Fruit fly (Drosophila melanogaster) whole organism, embryonic: ENCODE data around the gene CG14642.

Experiments
- Abd-B ChIP-seq: fragments of 200-800 bp; sonication (Bioruptor generic); optimal IDR thresholded peaks from 2 replicates; lab custom pipeline; 2018; ENCODE audit warnings: missing biosample characterization, mild to moderate bottlenecking, missing genetic modification characterization, moderate library complexity
- Blimp-1 ChIP-seq: fragments of 200-800 bp; sonication (Bioruptor generic); optimal IDR thresholded peaks from 3 replicates; lab custom pipeline; 2018; ENCODE audit warnings: missing biosample characterization, missing genetic modification characterization, mild to moderate bottlenecking, moderate library complexity, missing genetic modification reagents
- Bteb2 ChIP-seq: fragments of 200-800 bp; sonication (Bioruptor generic); optimal IDR thresholded peaks from 2 replicates; lab custom pipeline; 2016; ENCODE audit warnings: missing biosample characterization, missing genetic modification characterization
- CG10209 ChIP-seq: fragments of 200-800 bp; sonication (Bioruptor generic); optimal IDR thresholded peaks from 3 replicates; lab custom pipeline; 2017; ENCODE audit warnings: missing biosample characterization, mild to moderate bottlenecking, missing genetic modification characterization, missing genetic modification reagents
- CG10431 ChIP-seq: fragments of 200-800 bp; sonication (Bioruptor generic); optimal IDR thresholded peaks from 3 replicates; lab custom pipeline; 2018; ENCODE audit warnings: missing biosample characterization, mild to moderate bottlenecking, missing genetic modification characterization
- CG12155 ChIP-seq: fragments of 200-800 bp; sonication (Bioruptor generic); optimal IDR thresholded peaks from 3 replicates; lab custom pipeline; 2016; ENCODE audit warnings: missing biosample characterization, missing genetic modification characterization
- CG1647 ChIP-seq: fragments of 200-800 bp; sonication (Bioruptor generic); optimal IDR thresholded peaks from 3 replicates; lab custom pipeline; 2016; ENCODE audit warnings: missing biosample characterization, missing genetic modification characterization
- CG2199 ChIP-seq: fragments of 200-800 bp; sonication (Bioruptor generic); IDR thresholded peaks from 3 replicates; pipeline ENCODE4 v1.3.6; 2022; ENCODE audit warnings: missing biosample characterization, missing genetic modification characterization
- CG2678 ChIP-seq: fragments of 200-800 bp; sonication (Bioruptor generic); optimal IDR thresholded peaks from 3 replicates; lab custom pipeline; 2019; ENCODE audit warnings: missing biosample characterization, mild to moderate bottlenecking, missing genetic modification characterization, moderate library complexity
- CG30020 ChIP-seq: fragments of 200-800 bp; optimal IDR thresholded peaks from 2 replicates; lab custom pipeline; 2019; ENCODE audit warnings: missing biosample characterization, mild to moderate bottlenecking, missing genetic modification characterization, moderate library complexity
- CG32767 ChIP-seq: fragments of 200-800 bp; sonication (Bioruptor generic); IDR thresholded peaks from 2 replicates; pipeline ENCODE4 v1.3.6; 2022; ENCODE audit warnings: missing biosample characterization, missing genetic modification characterization
- CG33213 ChIP-seq: fragments of 200-800 bp; sonication (Bioruptor generic); optimal IDR thresholded peaks from 3 replicates; lab custom pipeline; 2016; ENCODE audit warnings: missing biosample characterization, missing genetic modification characterization
- CG6175 ChIP-seq: fragments of 200-800 bp; sonication (Bioruptor generic); IDR thresholded peaks from 3 replicates; pipeline ENCODE4 v1.3.6; 2022; ENCODE audit warnings: missing biosample characterization, missing genetic modification characterization
- CG6765 ChIP-seq: fragments of 200-800 bp; sonication (Bioruptor generic); optimal IDR thresholded peaks from 3 replicates; lab custom pipeline; 2017; ENCODE audit warnings: missing biosample characterization, mild to moderate bottlenecking, missing genetic modification characterization
- CG6791 ChIP-seq: fragments of 200-800 bp; sonication (Bioruptor generic); IDR thresholded peaks from 3 replicates; pipeline ENCODE4 v1.3.6; 2022; ENCODE audit warnings: missing biosample characterization, missing genetic modification characterization; ENCODE audit not compliant: partially characterized antibody
- CG7786 ChIP-seq: fragments of 200-800 bp; sonication (Bioruptor generic); optimal IDR thresholded peaks from 2 replicates; lab custom pipeline; 2016; ENCODE audit warnings: missing biosample characterization, missing genetic modification characterization
- CG7839 ChIP-seq: fragments of 200-800 bp; sonication (Bioruptor generic); optimal IDR thresholded peaks from 3 replicates; lab custom pipeline; 2018; ENCODE audit warnings: missing biosample characterization, mild to moderate bottlenecking, missing genetic modification characterization, moderate library complexity
- CG8478 ChIP-seq: fragments of >200 bp; optimal IDR thresholded peaks from 2 replicates; lab custom pipeline; 2018
- CG9727 ChIP-seq: fragments of 200-800 bp; sonication (Bioruptor generic); optimal IDR thresholded peaks from 3 replicates; lab custom pipeline; 2017; ENCODE audit warnings: missing biosample characterization, mild to moderate bottlenecking, missing genetic modification characterization
- CG9817 ChIP-seq: fragments of 200-800 bp; sonication (Bioruptor generic); optimal IDR thresholded peaks from 2 replicates; lab custom pipeline; 2018; ENCODE audit warnings: missing biosample characterization, mild to moderate bottlenecking, missing genetic modification characterization, moderate library complexity
- CG9932 ChIP-seq: fragments of 200-800 bp; sonication (Bioruptor generic); IDR thresholded peaks from 2 replicates; pipeline ENCODE4 v1.3.6; 2022; ENCODE audit warnings: missing biosample characterization, missing genetic modification characterization
- E2f1 ChIP-seq: fragments of 200-800 bp; sonication (Bioruptor generic); IDR thresholded peaks from 2 replicates; pipeline ENCODE4 v1.3.6; 2022; ENCODE audit warnings: missing biosample characterization, missing genetic modification characterization
- GATAe ChIP-seq: fragments of 200-800 bp; sonication (Bioruptor generic); conservative IDR thresholded peaks from 2 replicates; pipeline ENCODE4 v1.3.6; 2022; ENCODE audit warnings: missing biosample characterization, missing genetic modification characterization
- Hmr ChIP-seq: fragments of 200-800 bp; sonication (Bioruptor generic); optimal IDR thresholded peaks from 3 replicates; lab custom pipeline; 2017; ENCODE audit warnings: mild to moderate bottlenecking, missing biosample characterization, missing genetic modification reagents, missing genetic modification characterization
- MBD-R2 ChIP-seq: fragments of 200-800 bp; sonication (Bioruptor generic); IDR thresholded peaks from 2 replicates; pipeline ENCODE4 v1.3.6; 2022; ENCODE audit warnings: missing biosample characterization, missing genetic modification characterization
- Nf-YC ChIP-seq: fragments of 200-800 bp; optimal IDR thresholded peaks from 3 replicates; lab custom pipeline; 2019; ENCODE audit warnings: missing biosample characterization, mild to moderate bottlenecking, missing genetic modification characterization, moderate library complexity
- Six4 ChIP-seq: fragments of 200-800 bp; sonication (Bioruptor generic); optimal IDR thresholded peaks from 2 replicates; lab custom pipeline; 2016; ENCODE audit warnings: missing biosample characterization, missing genetic modification characterization
- Sry-δ ChIP-seq: fragments of 200-800 bp; sonication (Bioruptor generic); optimal IDR thresholded peaks from 2 replicates; lab custom pipeline; 2016; ENCODE audit warnings: missing biosample characterization, missing genetic modification characterization
- Tbp ChIP-seq: fragments of >200 bp; optimal IDR thresholded peaks from 2 replicates; lab custom pipeline; 2018; ENCODE audit warnings: missing biosample characterization, missing genetic modification characterization
- ac ChIP-seq: fragments of 200-800 bp; sonication (Bioruptor generic); optimal IDR thresholded peaks from 3 replicates; lab custom pipeline; 2017; ENCODE audit warnings: missing biosample characterization, mild to moderate bottlenecking, missing genetic modification characterization
- ap ChIP-seq: fragments of 200-800 bp; sonication (Bioruptor generic); IDR thresholded peaks from 2 replicates; pipeline ENCODE4 v1.3.6; 2022; ENCODE audit warnings: missing biosample characterization, missing genetic modification characterization
- bbx ChIP-seq: fragments of 200-800 bp; sonication (Bioruptor generic); IDR thresholded peaks from 2 replicates; pipeline ENCODE4 v1.3.6; 2022; ENCODE audit warnings: missing biosample characterization, missing genetic modification characterization; ENCODE audit not compliant: partially characterized antibody
- chif ChIP-seq, 2 experiments: fragments of 200-800 bp; sonication (Bioruptor generic); optimal IDR thresholded peaks; 3 replicates each; lab custom pipeline; 2016; ENCODE audit warnings: missing biosample characterization in 2 of 2, missing genetic modification characterization in 2 of 2
- crc ChIP-seq: fragments of 200-800 bp; sonication (Bioruptor generic); optimal IDR thresholded peaks from 2 replicates; lab custom pipeline; 2016; ENCODE audit warnings: missing biosample characterization, missing genetic modification characterization
- eve ChIP-seq, 2 experiments: fragments of >200 bp; optimal IDR thresholded peaks; 2 replicates each; lab custom pipeline; 2017; ENCODE audit warnings: missing biosample characterization in 2 of 2, missing genetic modification characterization in 2 of 2
- ewg ChIP-seq: fragments of 200-800 bp; sonication (Bioruptor generic); optimal IDR thresholded peaks from 3 replicates; lab custom pipeline; 2017; ENCODE audit warnings: mild to moderate bottlenecking, missing biosample characterization, missing genetic modification reagents, missing genetic modification characterization
- fd102C ChIP-seq: fragments of 200-800 bp; sonication (Bioruptor generic); optimal IDR thresholded peaks from 2 replicates; lab custom pipeline; 2018; ENCODE audit warnings: missing biosample characterization, mild to moderate bottlenecking, missing genetic modification characterization, moderate library complexity
- gcm ChIP-seq: fragments of 200-800 bp; sonication (Bioruptor generic); optimal IDR thresholded peaks from 2 replicates; lab custom pipeline; 2019; ENCODE audit warnings: missing biosample characterization, mild to moderate bottlenecking, missing genetic modification characterization, moderate library complexity
- gem ChIP-seq: fragments of 200-800 bp; sonication (Bioruptor generic); optimal IDR thresholded peaks from 2 replicates; lab custom pipeline; 2019; ENCODE audit warnings: missing biosample characterization, mild to moderate bottlenecking, missing genetic modification characterization, moderate library complexity
- gfzf ChIP-seq: fragments of 200-800 bp; sonication (Bioruptor generic); optimal IDR thresholded peaks from 2 replicates; lab custom pipeline; 2016; ENCODE audit warnings: missing biosample characterization, mild to moderate bottlenecking, missing genetic modification characterization, moderate library complexity
- grau ChIP-seq: fragments of 200-800 bp; optimal IDR thresholded peaks from 3 replicates; lab custom pipeline; 2019; ENCODE audit warnings: missing biosample characterization, mild to moderate bottlenecking, missing genetic modification characterization, moderate library complexity
- gro ChIP-seq: fragments of 200-800 bp; sonication (Bioruptor generic); optimal IDR thresholded peaks from 2 replicates; lab custom pipeline; 2016; ENCODE audit warnings: missing biosample characterization, missing genetic modification characterization
- ham ChIP-seq: fragments of 200-800 bp; sonication (Bioruptor generic); IDR thresholded peaks from 2 replicates; pipeline ENCODE4 v1.3.6; 2022; ENCODE audit warnings: missing biosample characterization, missing genetic modification characterization
- kay ChIP-seq: fragments of 200-800 bp; sonication (Bioruptor generic); optimal IDR thresholded peaks from 2 replicates; lab custom pipeline; 2016; ENCODE audit warnings: missing biosample characterization, missing genetic modification characterization
- pfk ChIP-seq: fragments of 200-800 bp; sonication (Bioruptor generic); optimal IDR thresholded peaks from 2 replicates; lab custom pipeline; 2018; ENCODE audit warnings: missing biosample characterization, mild to moderate bottlenecking, missing genetic modification characterization, moderate library complexity
- pzg ChIP-seq: fragments of 200-800 bp; sonication (Bioruptor generic); optimal IDR thresholded peaks from 3 replicates; lab custom pipeline; 2018; ENCODE audit warnings: missing biosample characterization, mild to moderate bottlenecking, missing genetic modification characterization, moderate library complexity
- stc ChIP-seq: fragments of 200-800 bp; sonication (Bioruptor generic); IDR thresholded peaks from 2 replicates; pipeline ENCODE4 v1.3.6; 2022; ENCODE audit warnings: missing biosample characterization, missing genetic modification characterization
- stwl ChIP-seq: fragments of 200-800 bp; sonication (Bioruptor generic); optimal IDR thresholded peaks from 3 replicates; lab custom pipeline; 2018; ENCODE audit warnings: missing biosample characterization, mild to moderate bottlenecking, missing genetic modification characterization, moderate library complexity
- toy ChIP-seq: fragments of 200-800 bp; sonication (Bioruptor generic); IDR thresholded peaks from 2 replicates; pipeline ENCODE4 v1.3.6; 2022; ENCODE audit warnings: missing biosample characterization, missing genetic modification characterization
- unpg ChIP-seq: fragments of 200-800 bp; sonication (Bioruptor generic); optimal IDR thresholded peaks from 3 replicates; lab custom pipeline; 2018; ENCODE audit warnings: missing biosample characterization, mild to moderate bottlenecking, missing genetic modification characterization, moderate library complexity

CG14642 gene

dm6 chr3R:4243096-4243940, 801 bp upstream of the CG14642 start, which contains the start of gene CG34305 (continued):
- TF ChIP-seq CG10431 (GFP tag; lab: Kevin White, UChicago) (no peak), gem (tag; lab: Kevin White, UChicago) (no peak), fd102C (GFP tag; lab: Kevin White, UChicago) (no peak), CG7786 (GFP tag; lab: Kevin White, UChicago) (no peak), CG8478 (lab: Kevin White, UChicago) (no peak), kay (GFP tag; lab: Kevin White, UChicago) (no peak), ap (GFP tag; lab: Robert Waterston, UW) (no peak), CG6765 (GFP tag; lab: Kevin White, UChicago) (no peak), Bteb2 (GFP tag; lab: Kevin White, UChicago) (no peak), ham (GFP tag; lab: Robert Waterston, UW) (no peak), CG12155 (GFP tag; lab: Kevin White, UChicago) (no peak), Blimp-1 (GFP tag; lab: Kevin White, UChicago) (no peak), CG6791 (GFP tag; lab: Robert Waterston, UW) (no peak), ac (GFP tag; lab: Kevin White, UChicago) (no peak), Abd-B (GFP tag; lab: Kevin White, UChicago) (no peak), CG2678 (tag; lab: Kevin White, UChicago) (peak; percentile 53), CG9932 (GFP tag; lab: Robert Waterston, UW) (peak; percentile 59), stwl (tag; lab: Kevin White, UChicago) (no peak), crc (no peak), CG9727 (GFP tag; lab: Kevin White, UChicago) (no peak), pfk (no peak), bbx (GFP tag; lab: Robert Waterston, UW) (no peak), Sry-δ (no peak), eve (GFP tag; optimal IDR thresholded peaks at IDR 0.05; lab: Kevin White, UChicago) (no peak), CG6175 (GFP tag; lab: Robert Waterston, UW) (no peak), Hmr (GFP tag; lab: Kevin White, UChicago) (peak; percentile 25), Nf-YC (no peak), GATAe (GFP tag; lab: Robert Waterston, UW) (no peak), Six4 (GFP tag; lab: Kevin White, UChicago) (no peak), gro (GFP tag; lab: Kevin White, UChicago) (no peak), CG1647 (no peak), gcm (GFP tag; lab: Kevin White, UChicago) (no peak), stc (no peak), CG33213 (no peak), pzg (GFP tag; lab: Kevin White, UChicago) (no peak), CG9817 (tag; lab: Kevin White, UChicago) (no peak), Tbp (GFP tag; lab: Kevin White, UChicago) (no peak), CG2199 (GFP tag; lab: Robert Waterston, UW) (0 out of 3 replicates have a peak, but pooled peaks have one; percentile 51), gfzf (GFP tag; lab: Kevin White, UChicago) (no peak), CG7839 (tag; lab: Kevin White, UChicago) (peak; percentile 32), toy (GFP tag; lab: Robert Waterston, UW) (no peak), CG10209 (GFP tag; lab: Kevin White, UChicago) (no peak), MBD-R2 (GFP tag; lab: Robert Waterston, UW) (no peak), grau (tag; lab: Kevin White, UChicago) (peak; percentile 67), CG32767 (GFP tag; lab: Robert Waterston, UW) (no peak), chif (GFP tag; optimal IDR thresholded peaks at IDR 0.05; lab: Kevin White, UChicago) (no peak), CG30020 (no peak), unpg (GFP tag; lab: Kevin White, UChicago) (peak; percentile 20), E2f1 (GFP tag; lab: Robert Waterston, UW) (no peak), ewg (GFP tag; lab: Kevin White, UChicago) (no peak)
